Fruit fly (Drosophila melanogaster) whole organism, embryonic: Measurements from ENCODE around the gene CG4210.

Experiments used
- CG10209 ChIP-seq: fragments of 200-800 bp; sonication (Bioruptor generic); optimal IDR thresholded peaks from 3 replicates; lab custom pipeline; 2017; ENCODE audit warnings: missing biosample characterization, mild to moderate bottlenecking, missing genetic modification characterization, missing genetic modification reagents
- CG11398 ChIP-seq: fragments of 200-800 bp; sonication (Bioruptor generic); optimal IDR thresholded peaks from 2 replicates; lab custom pipeline; 2016; ENCODE audit warnings: missing biosample characterization, missing genetic modification characterization
- CG11695 ChIP-seq: fragments of 200-800 bp; sonication (Bioruptor generic); IDR thresholded peaks from 3 replicates; pipeline ENCODE4 v1.3.6; 2022; ENCODE audit warnings: missing biosample characterization, missing genetic modification characterization
- CG12659 ChIP-seq: fragments of 200-800 bp; sonication (Bioruptor generic); optimal IDR thresholded peaks from 3 replicates; lab custom pipeline; 2017; ENCODE audit warnings: mild to moderate bottlenecking, missing biosample characterization, missing genetic modification reagents, missing genetic modification characterization
- CG1602 ChIP-seq: fragments of 200-800 bp; sonication (Bioruptor generic); optimal IDR thresholded peaks from 3 replicates; lab custom pipeline; 2016; ENCODE audit warnings: missing biosample characterization, missing genetic modification characterization
- CG17359 ChIP-seq: fragments of 200-800 bp; sonication (Bioruptor generic); optimal IDR thresholded peaks from 3 replicates; lab custom pipeline; 2018; ENCODE audit warnings: missing biosample characterization, mild to moderate bottlenecking, missing genetic modification characterization, moderate library complexity
- CG17361 ChIP-seq: fragments of 200-800 bp; sonication (Bioruptor generic); IDR thresholded peaks from 3 replicates; pipeline ENCODE4 v1.3.6; 2022; ENCODE audit warnings: missing biosample characterization, missing genetic modification characterization
- CG18262 ChIP-seq: fragments of 200-800 bp; optimal IDR thresholded peaks from 3 replicates; lab custom pipeline; 2019; ENCODE audit warnings: missing biosample characterization, mild to moderate bottlenecking, missing genetic modification characterization, moderate library complexity
- CG2120 ChIP-seq: fragments of 200-800 bp; sonication (Bioruptor generic); optimal IDR thresholded peaks from 3 replicates; lab custom pipeline; 2016; ENCODE audit warnings: missing biosample characterization, missing genetic modification characterization
- CG2129 ChIP-seq: fragments of 200-800 bp; sonication (Bioruptor generic); IDR thresholded peaks from 2 replicates; pipeline ENCODE4 v1.3.6; 2022; ENCODE audit warnings: missing biosample characterization, missing genetic modification characterization; ENCODE audit not compliant: partially characterized antibody
- CG3163 ChIP-seq: fragments of 200-800 bp; sonication (Bioruptor generic); optimal IDR thresholded peaks from 3 replicates; lab custom pipeline; 2016; ENCODE audit warnings: missing biosample characterization, missing genetic modification characterization
- CG4854 ChIP-seq: fragments of 200-800 bp; sonication (Bioruptor generic); optimal IDR thresholded peaks from 2 replicates; lab custom pipeline; 2016; ENCODE audit warnings: missing biosample characterization, missing genetic modification characterization, inconsistent platforms
- CG6654 ChIP-seq: fragments of 200-800 bp; sonication (Bioruptor generic); optimal IDR thresholded peaks from 2 replicates; lab custom pipeline; 2017; ENCODE audit warnings: missing biosample characterization, mild to moderate bottlenecking, missing genetic modification characterization
- CG7357 ChIP-seq: fragments of 200-800 bp; sonication (Bioruptor generic); IDR thresholded peaks from 3 replicates; pipeline ENCODE4 v1.3.6; 2022; ENCODE audit warnings: missing biosample characterization, missing genetic modification characterization
- CG7963 ChIP-seq: fragments of 200-800 bp; sonication (Bioruptor generic); IDR thresholded peaks from 3 replicates; pipeline ENCODE4 v1.3.6; 2022; ENCODE audit warnings: missing biosample characterization, missing genetic modification characterization; ENCODE audit not compliant: partially characterized antibody
- CG7987 ChIP-seq: fragments of 200-800 bp; sonication (Bioruptor generic); optimal IDR thresholded peaks from 2 replicates; lab custom pipeline; 2018; ENCODE audit warnings: missing biosample characterization, mild to moderate bottlenecking, missing genetic modification characterization, moderate library complexity
- CG8388 ChIP-seq: fragments of 200-800 bp; sonication (Bioruptor generic); optimal IDR thresholded peaks from 2 replicates; lab custom pipeline; 2019; ENCODE audit warnings: missing biosample characterization, mild to moderate bottlenecking, missing genetic modification characterization, moderate library complexity
- CG9437 ChIP-seq: fragments of 200-800 bp; sonication (Bioruptor generic); optimal IDR thresholded peaks from 2 replicates; lab custom pipeline; 2018; ENCODE audit warnings: missing biosample characterization, mild to moderate bottlenecking, missing genetic modification characterization
- CG9876 ChIP-seq: fragments of 200-800 bp; sonication (Bioruptor generic); optimal IDR thresholded peaks from 2 replicates; lab custom pipeline; 2016; ENCODE audit warnings: missing biosample characterization, missing genetic modification characterization
- Dbx ChIP-seq: fragments of 200-800 bp; sonication (Bioruptor generic); IDR thresholded peaks from 3 replicates; pipeline ENCODE4 v1.3.6; 2022; ENCODE audit warnings: missing biosample characterization, missing genetic modification characterization
- Dip2 ChIP-seq: fragments of 200-800 bp; sonication (Bioruptor generic); IDR thresholded peaks from 2 replicates; pipeline ENCODE4 v1.3.6; 2022; ENCODE audit warnings: missing biosample characterization, missing genetic modification characterization
- Doc2 ChIP-seq: fragments of 200-800 bp; sonication (Bioruptor generic); IDR thresholded peaks from 2 replicates; pipeline ENCODE4 v1.3.6; 2022; ENCODE audit warnings: missing biosample characterization, missing genetic modification characterization
- HLH54F ChIP-seq: fragments of 200-800 bp; sonication (Bioruptor generic); optimal IDR thresholded peaks from 3 replicates; lab custom pipeline; 2016; ENCODE audit warnings: missing biosample characterization, missing genetic modification characterization
- Kr ChIP-seq: fragments of 200-800 bp; sonication (Bioruptor generic); optimal IDR thresholded peaks from 2 replicates; lab custom pipeline; 2017; ENCODE audit warnings: missing biosample characterization, mild to moderate bottlenecking, missing genetic modification characterization
- NC2β ChIP-seq: fragments of 200-800 bp; sonication (Bioruptor generic); optimal IDR thresholded peaks from 2 replicates; lab custom pipeline; 2016; ENCODE audit warnings: missing biosample characterization, missing genetic modification characterization
- Stat92E ChIP-seq, 3 experiments: fragments of >200 bp in 2 of 3; fragments of 200-800 bp in 1 of 3; sonication (Bioruptor generic) in 1 of 3; optimal IDR thresholded peaks; 2 replicates each; lab custom pipeline; 2017 to 2019; ENCODE audit warnings: missing biosample characterization in 3 of 3, missing genetic modification characterization in 3 of 3, mild to moderate bottlenecking in 1 of 3, moderate library complexity in 1 of 3
- Tbp ChIP-seq: fragments of >200 bp; optimal IDR thresholded peaks from 2 replicates; lab custom pipeline; 2018; ENCODE audit warnings: missing biosample characterization, missing genetic modification characterization
- Xrp1 ChIP-seq: fragments of 200-800 bp; sonication (Bioruptor generic); IDR thresholded peaks from 2 replicates; pipeline ENCODE4 v1.3.6; 2022; ENCODE audit warnings: missing biosample characterization, missing genetic modification characterization
- btn ChIP-seq: fragments of 200-800 bp; sonication (Bioruptor generic); optimal IDR thresholded peaks from 2 replicates; lab custom pipeline; 2016; ENCODE audit warnings: missing biosample characterization, missing genetic modification characterization
- disco-r ChIP-seq: fragments of 200-800 bp; sonication (Bioruptor generic); optimal IDR thresholded peaks from 2 replicates; lab custom pipeline; 2016; ENCODE audit warnings: missing biosample characterization, missing genetic modification characterization
- dmrt99B ChIP-seq: fragments of 200-800 bp; sonication (Bioruptor generic); optimal IDR thresholded peaks from 2 replicates; lab custom pipeline; 2018; ENCODE audit warnings: missing biosample characterization, mild to moderate bottlenecking, missing genetic modification characterization, moderate library complexity
- dpn ChIP-seq, 2 experiments: fragments of 200-800 bp; sonication (Bioruptor generic); optimal IDR thresholded peaks; 3 replicates each; lab custom pipeline; 2016; ENCODE audit warnings: missing biosample characterization in 2 of 2, missing genetic modification characterization in 2 of 2
- dysf ChIP-seq: fragments of 200-800 bp; sonication (Bioruptor generic); IDR thresholded peaks from 3 replicates; pipeline ENCODE4 v1.3.6; 2022; ENCODE audit warnings: missing biosample characterization, missing genetic modification characterization
- ftz-f1 ChIP-seq: fragments of 200-800 bp; sonication (Bioruptor generic); optimal IDR thresholded peaks from 2 replicates; lab custom pipeline; 2016; ENCODE audit warnings: missing biosample characterization, missing genetic modification characterization
- h ChIP-seq: fragments of >200 bp; optimal IDR thresholded peaks from 2 replicates; lab custom pipeline; 2017
- ham ChIP-seq: fragments of 200-800 bp; sonication (Bioruptor generic); IDR thresholded peaks from 2 replicates; pipeline ENCODE4 v1.3.6; 2022; ENCODE audit warnings: missing biosample characterization, missing genetic modification characterization
- hb ChIP-seq: fragments of 200-800 bp; sonication (Bioruptor generic); IDR thresholded peaks from 3 replicates; pipeline ENCODE4 v1.3.6; 2022; ENCODE audit warnings: missing biosample characterization, missing genetic modification characterization; ENCODE audit not compliant: partially characterized antibody
- jigr1 ChIP-seq: fragments of 200-800 bp; sonication (Bioruptor generic); IDR thresholded peaks from 3 replicates; pipeline ENCODE4 v1.3.6; 2022; ENCODE audit warnings: missing biosample characterization, missing genetic modification characterization
- kni ChIP-seq: fragments of 200-800 bp; sonication (Bioruptor generic); optimal IDR thresholded peaks from 3 replicates; lab custom pipeline; 2017; ENCODE audit warnings: mild to moderate bottlenecking, missing biosample characterization, missing genetic modification reagents, missing genetic modification characterization
- nom ChIP-seq: fragments of 200-800 bp; sonication (Bioruptor generic); optimal IDR thresholded peaks from 2 replicates; lab custom pipeline; 2017; ENCODE audit warnings: missing biosample characterization, missing genetic modification characterization, mild to moderate bottlenecking, moderate library complexity, missing genetic modification reagents
- odd ChIP-seq: fragments of 200-800 bp; sonication (Bioruptor generic); optimal IDR thresholded peaks from 2 replicates; lab custom pipeline; 2017; ENCODE audit warnings: missing biosample characterization, mild to moderate bottlenecking, missing genetic modification characterization
- pho ChIP-seq: fragments of 200-800 bp; sonication (Bioruptor generic); optimal IDR thresholded peaks from 2 replicates; lab custom pipeline; 2016; ENCODE audit warnings: missing biosample characterization, missing genetic modification characterization
- pum ChIP-seq: fragments of 200-800 bp; sonication (Bioruptor generic); optimal IDR thresholded peaks from 2 replicates; lab custom pipeline; 2016; ENCODE audit warnings: missing biosample characterization, missing genetic modification characterization
- rib ChIP-seq: fragments of 200-800 bp; sonication (Bioruptor generic); IDR thresholded peaks from 2 replicates; pipeline ENCODE4 v1.3.6; 2022; ENCODE audit warnings: missing biosample characterization, missing genetic modification characterization
- ssp ChIP-seq: fragments of 200-800 bp; sonication (Bioruptor generic); IDR thresholded peaks from 2 replicates; pipeline ENCODE4 v1.3.6; 2022; ENCODE audit warnings: missing biosample characterization, missing genetic modification characterization
- tna ChIP-seq: fragments of 200-800 bp; sonication (Bioruptor generic); IDR thresholded peaks from 2 replicates; pipeline ENCODE4 v1.3.6; 2022; ENCODE audit warnings: missing biosample characterization, missing genetic modification characterization; ENCODE audit not compliant: partially characterized antibody
- trem ChIP-seq: fragments of 200-800 bp; optimal IDR thresholded peaks from 3 replicates; lab custom pipeline; 2019; ENCODE audit warnings: missing biosample characterization, mild to moderate bottlenecking, missing genetic modification characterization, moderate library complexity
- z ChIP-seq: fragments of 200-800 bp; sonication (Bioruptor generic); IDR thresholded peaks from 3 replicates; pipeline ENCODE4 v1.3.6; 2022; ENCODE audit warnings: missing biosample characterization, missing genetic modification characterization
- zfh1 ChIP-seq: fragments of 200-800 bp; sonication (Bioruptor generic); IDR thresholded peaks from 3 replicates; pipeline ENCODE4 v1.3.6; 2022; ENCODE audit warnings: missing biosample characterization, missing genetic modification characterization

The CG4210 gene

dm6 chr3R:15196134-15197034, 17.4 kb upstream of the CG4210 start, which contains the start of the genes Kpc1 and CG42542 (continued):
- TF ChIP-seq CG11695, result no peak
- TF ChIP-seq jigr1 (GFP tag; lab: Robert Waterston, UW), result peak; percentile 52; the same call in 1 of the 3 replicates
- TF ChIP-seq CG6654 (GFP tag; lab: Kevin White, UChicago), result no peak
- no peak for TF ChIP-seq rib
- peak; percentile 8; the same call in 1 of the 3 replicates for TF ChIP-seq CG7357 (GFP tag; lab: Robert Waterston, UW)
- peak; percentile 75 for TF ChIP-seq CG2129 (GFP tag; lab: Robert Waterston, UW)
- no peak for TF ChIP-seq nom
- no peak for TF ChIP-seq CG4854 (GFP tag; lab: Kevin White, UChicago)
- TF ChIP-seq CG8388 (GFP tag; lab: Kevin White, UChicago), result peak; percentile 49
- peak; percentile 55; the same call in 1 of the 2 replicates for TF ChIP-seq Xrp1 (GFP tag; lab: Robert Waterston, UW)
- no peak for TF ChIP-seq odd
- TF ChIP-seq CG2120 (GFP tag; lab: Kevin White, UChicago), result peak; percentile 91
- no peak for TF ChIP-seq ham (GFP tag; lab: Robert Waterston, UW)
- TF ChIP-seq CG17361 (GFP tag; lab: Robert Waterston, UW), result no peak; the same call in 1 of the 3 replicates
- peak; percentile 54 for TF ChIP-seq CG7987 (GFP tag; lab: Kevin White, UChicago)
- peak; percentile 45 for TF ChIP-seq CG17359 (tag; lab: Kevin White, UChicago)
- TF ChIP-seq hb (GFP tag; lab: Robert Waterston, UW), result peak; percentile 82; the same call in 2 of the 3 replicates
- TF ChIP-seq CG18262, result no peak
- peak; percentile 83 for TF ChIP-seq HLH54F (GFP tag; lab: Kevin White, UChicago)
- TF ChIP-seq Doc2, result no peak
- TF ChIP-seq dmrt99B, result no peak
- TF ChIP-seq disco-r (GFP tag; lab: Kevin White, UChicago), result no peak
- peak; percentile 79 for TF ChIP-seq CG1602 (GFP tag; lab: Kevin White, UChicago)
- no peak for TF ChIP-seq CG11398
- peak; percentile 89 for TF ChIP-seq Dbx
- TF ChIP-seq trem, result peak; percentile 51
- peak; percentile 66 for TF ChIP-seq CG10209
- TF ChIP-seq zfh1 (GFP tag; lab: Robert Waterston, UW), result peak; percentile 50
- no peak for TF ChIP-seq Stat92E (GFP tag; optimal IDR thresholded peaks at IDR 0.05; lab: Kevin White, UChicago)
- peak; percentile 39 for TF ChIP-seq kni (GFP tag; lab: Kevin White, UChicago)
- no peak for TF ChIP-seq Dip2 (GFP tag; lab: Robert Waterston, UW)
- peak; percentile 11 for TF ChIP-seq Kr (GFP tag; lab: Kevin White, UChicago)
- TF ChIP-seq CG9437, result peak; percentile 91
- no peak for TF ChIP-seq z (GFP tag; lab: Robert Waterston, UW)
- no peak for TF ChIP-seq h (lab: Kevin White, UChicago)
- TF ChIP-seq CG9876 (GFP tag; lab: Kevin White, UChicago), result peak; percentile 55
- peak; percentile 16 for TF ChIP-seq btn
- no peak for TF ChIP-seq Tbp (GFP tag; lab: Kevin White, UChicago)
- peak; percentile 50 for TF ChIP-seq pum (GFP tag; lab: Kevin White, UChicago)
- peak; percentile 94 for TF ChIP-seq ftz-f1 (GFP tag; lab: Kevin White, UChicago)
- peak; percentile 73 to 82 for TF ChIP-seq dpn (GFP tag; optimal IDR thresholded peaks at IDR 0.05; lab: Kevin White, UChicago)
- TF ChIP-seq pho (GFP tag; lab: Kevin White, UChicago), result peak; percentile 68
- TF ChIP-seq CG7963, result peak; percentile 28; the same call in 2 of the 3 replicates
- no peak for TF ChIP-seq ssp
- TF ChIP-seq CG12659 (GFP tag; lab: Kevin White, UChicago), result peak; percentile 80
- TF ChIP-seq dysf (GFP tag; lab: Robert Waterston, UW), result peak; percentile 44; the same call in 1 of the 3 replicates
- TF ChIP-seq NC2β (GFP tag; lab: Kevin White, UChicago), result peak; percentile 41
- TF ChIP-seq tna (GFP tag; lab: Robert Waterston, UW), result peak; percentile 82
- TF ChIP-seq CG3163 (GFP tag; lab: Kevin White, UChicago), result peak; percentile 54
